Worm (Caenorhabditis elegans) whole organism, L3 larva: ENCODE measurements around the gene H06I04.3.

Source experiments
- R02D3.7 ChIP-seq: fragments of 150-350 bp; optimal IDR thresholded peaks from 2 replicates; lab custom pipeline; 2014; ENCODE audit warnings: missing biosample characterization, missing genetic modification characterization
- ZK546.5 ChIP-seq: sonication (generic microtip); optimal IDR thresholded peaks from 2 replicates; lab custom pipeline; 2017; ENCODE audit warnings: missing biosample characterization, missing genetic modification characterization
- aly-2 ChIP-seq: fragments of 150-350 bp; optimal IDR thresholded peaks from 2 replicates; lab custom pipeline; 2014; ENCODE audit warnings: missing biosample characterization, missing genetic modification characterization
- ceh-16 ChIP-seq: sonication (generic microtip); optimal IDR thresholded peaks from 2 replicates; lab custom pipeline; 2017; ENCODE audit warnings: missing biosample characterization, missing genetic modification characterization
- ceh-28 ChIP-seq: fragments of 150-350 bp; optimal IDR thresholded peaks from 2 replicates; lab custom pipeline; 2014; ENCODE audit warnings: missing biosample characterization, missing genetic modification reagents, missing genetic modification characterization
- ceh-82 ChIP-seq: fragments of 150-350 bp; optimal IDR thresholded peaks from 2 replicates; lab custom pipeline; 2014; ENCODE audit warnings: missing biosample characterization, missing genetic modification characterization
- ceh-9 ChIP-seq: sonication (generic microtip); optimal IDR thresholded peaks from 2 replicates; lab custom pipeline; 2018; ENCODE audit warnings: missing biosample characterization, missing genetic modification characterization
- daf-12 ChIP-seq: fragments of 150-350 bp; optimal IDR thresholded peaks from 2 replicates; lab custom pipeline; 2014; ENCODE audit warnings: missing biosample characterization, missing genetic modification reagents, missing genetic modification characterization
- egl-27 ChIP-seq: sonication (generic microtip); optimal IDR thresholded peaks from 4 replicates; lab custom pipeline; 2017; ENCODE audit warnings: missing biosample characterization, missing genetic modification reagents, missing genetic modification characterization
- egl-5 ChIP-seq: fragments of 150-350 bp; optimal IDR thresholded peaks from 2 replicates; lab custom pipeline; 2017; ENCODE audit warnings: missing biosample characterization, missing genetic modification reagents, missing genetic modification characterization, inconsistent platforms
- elt-1 ChIP-seq: fragments of 150-350 bp; optimal IDR thresholded peaks from 2 replicates; lab custom pipeline; 2014; ENCODE audit warnings: missing biosample characterization, missing genetic modification characterization
- elt-2 ChIP-seq: sonication (generic microtip); optimal IDR thresholded peaks from 2 replicates; lab custom pipeline; 2016; ENCODE audit warnings: missing genetic modification reagents, mild to moderate bottlenecking, missing genetic modification characterization, missing compliant biosample characterization
- eor-1 ChIP-seq, 2 experiments: fragments of 150-350 bp; optimal IDR thresholded peaks; 2 replicates each; lab custom pipeline; 2014 to 2018; ENCODE audit warnings: missing biosample characterization in 2 of 2, missing genetic modification characterization in 2 of 2
- fkh-10 ChIP-seq: sonication (generic microtip); optimal IDR thresholded peaks from 2 replicates; lab custom pipeline; 2017; ENCODE audit warnings: missing biosample characterization, missing genetic modification reagents, missing genetic modification characterization
- fkh-2 ChIP-seq: fragments of 150-350 bp; optimal IDR thresholded peaks from 2 replicates; lab custom pipeline; 2014; ENCODE audit warnings: missing biosample characterization, missing genetic modification reagents, missing genetic modification characterization
- fos-1 ChIP-seq: fragments of 150-350 bp; optimal IDR thresholded peaks from 2 replicates; lab custom pipeline; 2014; ENCODE audit warnings: missing biosample characterization, missing genetic modification characterization
- jun-1 ChIP-seq: fragments of 150-350 bp; optimal IDR thresholded peaks from 2 replicates; lab custom pipeline; 2014; ENCODE audit warnings: missing biosample characterization, missing genetic modification reagents, missing genetic modification characterization
- lin-15B ChIP-seq: fragments of 150-350 bp; optimal IDR thresholded peaks from 2 replicates; lab custom pipeline; 2014; ENCODE audit warnings: missing biosample characterization, missing genetic modification characterization
- lin-39 ChIP-seq: fragments of 150-350 bp; optimal IDR thresholded peaks from 2 replicates; lab custom pipeline; 2018; ENCODE audit warnings: missing biosample characterization, missing genetic modification reagents, missing genetic modification characterization
- lsy-12 ChIP-seq: sonication (generic microtip); optimal IDR thresholded peaks from 2 replicates; lab custom pipeline; 2016; ENCODE audit warnings: mild to moderate bottlenecking, missing genetic modification characterization, missing compliant biosample characterization
- mdl-1 ChIP-seq: fragments of 150-350 bp; optimal IDR thresholded peaks from 2 replicates; lab custom pipeline; 2014; ENCODE audit warnings: missing biosample characterization, missing genetic modification characterization
- mml-1 ChIP-seq: fragments of 150-350 bp; sonication (generic microtip); optimal IDR thresholded peaks from 3 replicates; lab custom pipeline; 2014; ENCODE audit warnings: missing biosample characterization, missing genetic modification characterization
- nhr-11 ChIP-seq: fragments of 150-350 bp; optimal IDR thresholded peaks from 2 replicates; lab custom pipeline; 2014; ENCODE audit warnings: missing biosample characterization, missing genetic modification characterization
- nhr-12 ChIP-seq: fragments of 150-350 bp; optimal IDR thresholded peaks from 2 replicates; lab custom pipeline; 2014; ENCODE audit warnings: missing biosample characterization, missing genetic modification characterization
- nhr-23 ChIP-seq: fragments of 150-350 bp; optimal IDR thresholded peaks from 2 replicates; lab custom pipeline; 2014; ENCODE audit warnings: missing biosample characterization, missing genetic modification reagents, missing genetic modification characterization
- nhr-237 ChIP-seq: fragments of 150-350 bp; optimal IDR thresholded peaks from 2 replicates; lab custom pipeline; 2014; ENCODE audit warnings: missing biosample characterization, missing genetic modification characterization
- nhr-28 ChIP-seq: fragments of 150-350 bp; optimal IDR thresholded peaks from 2 replicates; lab custom pipeline; 2014; ENCODE audit warnings: missing biosample characterization, missing genetic modification characterization
- nhr-43 ChIP-seq: sonication (generic microtip); optimal IDR thresholded peaks from 2 replicates; lab custom pipeline; 2016; ENCODE audit warnings: mild to moderate bottlenecking, missing genetic modification characterization, missing compliant biosample characterization; ENCODE audit not compliant: poor library complexity, severe bottlenecking
- nhr-67 ChIP-seq: fragments of 150-350 bp; optimal IDR thresholded peaks from 2 replicates; lab custom pipeline; 2014; ENCODE audit warnings: missing biosample characterization, missing genetic modification characterization
- nhr-77 ChIP-seq: fragments of 150-350 bp; optimal IDR thresholded peaks from 2 replicates; lab custom pipeline; 2014; ENCODE audit warnings: missing biosample characterization, missing genetic modification characterization
- pha-4 ChIP-seq: fragments of 150-350 bp; optimal IDR thresholded peaks from 2 replicates; lab custom pipeline; 2014; ENCODE audit warnings: missing biosample characterization, missing genetic modification reagents, missing genetic modification characterization
- skn-1 ChIP-seq: fragments of 150-350 bp; optimal IDR thresholded peaks from 2 replicates; lab custom pipeline; 2014; ENCODE audit warnings: missing biosample characterization, missing genetic modification characterization
- tbx-2 ChIP-seq: sonication (generic microtip); optimal IDR thresholded peaks from 2 replicates; lab custom pipeline; 2016; ENCODE audit warnings: mild to moderate bottlenecking, missing genetic modification characterization, missing compliant biosample characterization
- unc-62 ChIP-seq: fragments of 150-350 bp; sonication (generic microtip); optimal IDR thresholded peaks from 4 replicates; lab custom pipeline; 2014; ENCODE audit warnings: missing biosample characterization, missing genetic modification reagents, missing genetic modification characterization
- zag-1 ChIP-seq: fragments of 150-350 bp; optimal IDR thresholded peaks from 2 replicates; lab custom pipeline; 2014; ENCODE audit warnings: missing biosample characterization, missing genetic modification characterization
- ztf-4 ChIP-seq: fragments of 150-350 bp; optimal IDR thresholded peaks from 2 replicates; lab custom pipeline; 2014; ENCODE audit warnings: missing biosample characterization, missing genetic modification characterization

The H06I04.3 gene

DNA sequence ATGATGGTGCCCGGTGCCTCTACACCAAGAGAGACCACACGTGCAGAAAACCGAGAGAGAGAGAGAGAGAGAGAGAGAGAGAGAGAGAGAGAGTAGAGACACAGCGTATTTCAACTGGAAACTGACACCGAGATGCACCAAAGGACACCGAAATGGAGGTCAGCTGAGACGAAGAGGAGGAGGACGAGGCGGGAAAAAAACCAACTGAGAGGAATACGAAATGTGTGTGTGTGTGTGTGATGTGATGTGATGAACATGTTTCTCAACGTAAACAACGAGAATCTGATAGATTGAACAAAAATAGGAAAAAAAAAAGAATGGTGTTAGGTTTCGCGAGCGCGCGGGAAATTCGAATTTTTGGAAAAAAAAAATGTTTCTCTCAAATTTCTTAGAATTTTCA is 33.0 kb upstream of the H06I04.3 start (continued):
- no peak for TF ChIP-seq nhr-43 (tag; lab: Kevin White, UChicago)

DNA sequence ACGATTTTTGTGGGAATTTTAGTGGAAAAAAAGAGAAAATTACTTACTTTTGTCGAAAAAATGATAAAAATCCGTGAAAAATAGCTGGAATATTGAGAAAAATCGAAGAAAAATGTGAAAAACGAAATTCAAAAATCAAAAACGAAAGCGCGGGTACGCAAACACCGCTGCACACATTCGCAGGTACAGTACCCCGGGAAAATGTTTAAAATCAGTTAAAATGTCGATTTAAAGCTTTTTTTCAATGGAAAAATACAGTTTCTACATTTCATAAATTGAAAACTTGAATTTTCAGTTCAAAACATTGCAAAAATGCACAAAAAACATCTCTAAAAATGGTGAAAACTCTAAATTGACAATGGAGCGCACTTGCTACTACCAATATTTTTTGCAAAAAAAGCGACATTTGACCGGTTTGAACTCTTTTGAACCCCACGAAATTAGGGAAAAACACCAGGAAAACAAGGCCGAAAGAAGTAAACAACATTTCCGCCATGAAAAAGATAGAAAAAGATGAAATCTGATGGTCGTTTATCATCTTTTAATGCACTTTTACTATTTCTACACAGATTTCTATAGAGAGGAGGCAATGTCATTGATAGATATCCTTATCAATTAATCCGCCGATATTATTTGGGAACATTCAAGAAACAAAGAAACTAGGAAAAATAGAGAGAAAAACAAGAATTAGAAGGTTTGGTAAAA is 29.4 kb upstream of the H06I04.3 start, which contains the start of gene daf-2:
TSS of gene daf-2 (minus strand) at position 112 of the 705 bp plus-strand sequence.
- no peak for TF ChIP-seq zag-1 (tag; lab: Kevin White, UChicago)
- TF ChIP-seq mdl-1 (tag; lab: Kevin White, UChicago): no peak
- TF ChIP-seq ceh-82 (tag; lab: Kevin White, UChicago): no peak
- no peak for TF ChIP-seq ceh-16 (tag; lab: Kevin White, UChicago)
- TF ChIP-seq ceh-28 (tag; lab: Kevin White, UChicago): no peak
- TF ChIP-seq nhr-67 (tag; lab: Kevin White, UChicago): no peak
- no peak for TF ChIP-seq egl-27 (tag; lab: Kevin White, UChicago)
- TF ChIP-seq ZK546.5 (tag; lab: Kevin White, UChicago): no peak
- TF ChIP-seq nhr-237: no peak
- no peak for TF ChIP-seq nhr-23 (tag; lab: Kevin White, UChicago)
- no peak for TF ChIP-seq nhr-28 (tag; lab: Kevin White, UChicago)

DNA sequence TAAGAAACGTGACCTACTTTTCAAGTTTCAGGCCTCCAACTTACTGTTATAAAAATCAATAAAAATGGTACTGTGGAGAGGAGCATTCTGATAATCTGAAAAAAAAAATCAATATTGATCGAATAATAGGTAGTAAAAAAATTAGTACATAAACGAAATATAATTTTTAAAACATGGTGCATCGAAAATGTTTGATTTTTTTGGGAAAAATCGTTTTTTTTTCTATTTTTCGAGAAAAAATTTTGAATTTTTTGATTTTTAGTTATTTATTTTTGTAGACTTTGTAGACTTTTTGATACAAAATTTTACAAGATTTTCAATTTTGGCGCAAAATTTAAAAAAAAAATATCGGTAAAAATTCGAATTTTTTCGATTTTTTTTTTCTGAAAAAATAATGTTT is 23.3 kb upstream of the H06I04.3 start, which contains the start of gene cutl-25:
TSS of gene cutl-25 (minus strand) at position 101 of the 400 bp plus-strand sequence.
- no peak for TF ChIP-seq fkh-10 (GFP tag; lab: Kevin White, UChicago)
- TF ChIP-seq ceh-9 (tag; lab: Kevin White, UChicago): no peak
- no peak for TF ChIP-seq pha-4 (tag; lab: Kevin White, UChicago)
- no peak for TF ChIP-seq fkh-2 (tag; lab: Kevin White, UChicago)
- TF ChIP-seq nhr-23 (tag; lab: Kevin White, UChicago): no peak
- no peak for TF ChIP-seq elt-2 (tag; lab: Kevin White, UChicago)
- no peak for TF ChIP-seq eor-1 (tag; optimal IDR thresholded peaks at IDR 0.05; lab: Kevin White, UChicago)

DNA sequence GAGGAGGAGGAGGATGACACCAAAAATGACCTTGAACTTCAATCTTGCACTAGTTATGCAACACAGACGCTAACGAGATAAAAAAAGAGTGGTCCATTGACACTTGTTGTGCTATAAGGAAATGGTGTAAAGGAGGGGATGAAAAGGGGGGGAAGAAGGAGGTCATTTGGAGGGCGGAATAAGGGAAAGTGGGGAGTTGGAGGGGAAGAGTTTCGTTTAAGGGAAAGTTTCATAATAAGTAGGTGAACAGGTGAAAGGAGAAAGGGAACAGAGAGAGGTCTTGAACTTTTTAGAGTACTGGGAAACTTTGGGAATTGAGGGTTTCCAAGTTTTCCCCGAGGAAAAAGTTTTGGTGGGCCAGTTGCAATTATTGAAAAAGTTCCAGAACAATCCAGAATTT is 22.4 kb upstream of the H06I04.3 start:
- no peak for TF ChIP-seq nhr-11
- TF ChIP-seq nhr-77 (tag; lab: Kevin White, UChicago): no peak
- TF ChIP-seq tbx-2 (tag; lab: Kevin White, UChicago): no peak
- no peak for TF ChIP-seq jun-1 (tag; lab: Kevin White, UChicago)
- no peak for TF ChIP-seq mml-1 (tag; lab: Kevin White, UChicago)
- TF ChIP-seq nhr-12: no peak
- TF ChIP-seq skn-1 (tag; lab: Kevin White, UChicago): no peak
- TF ChIP-seq nhr-23 (tag; lab: Kevin White, UChicago): no peak
- no peak for TF ChIP-seq elt-2 (tag; lab: Kevin White, UChicago)
- no peak for TF ChIP-seq egl-27 (tag; lab: Kevin White, UChicago)
- TF ChIP-seq lin-15B (tag; lab: Kevin White, UChicago): no peak
- TF ChIP-seq mdl-1 (tag; lab: Kevin White, UChicago): no peak

DNA sequence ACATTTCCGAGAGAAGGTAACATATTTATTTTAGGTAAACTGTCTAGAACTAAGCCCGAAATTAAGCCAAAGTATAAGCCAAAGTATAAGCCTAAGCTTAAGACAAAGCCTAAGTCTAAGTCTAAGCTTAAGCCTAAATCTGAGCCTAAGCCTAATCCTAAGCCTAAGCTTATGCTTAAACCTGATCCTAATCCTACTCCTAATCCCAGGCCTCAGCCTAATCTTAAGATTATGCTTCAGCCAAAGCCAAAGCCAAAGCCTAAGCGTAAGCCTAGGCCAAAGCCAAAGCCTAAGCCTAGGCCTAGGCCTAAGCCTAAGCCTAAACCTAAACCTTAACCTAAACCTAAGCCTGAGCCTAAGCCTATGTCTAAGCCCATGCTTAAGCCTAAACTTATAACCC is 14.4 kb upstream of the H06I04.3 start:
- no peak for TF ChIP-seq daf-12 (tag; lab: Kevin White, UChicago)
- no peak for TF ChIP-seq egl-5 (tag; lab: Kevin White, UChicago)
- no peak for TF ChIP-seq nhr-11

DNA sequence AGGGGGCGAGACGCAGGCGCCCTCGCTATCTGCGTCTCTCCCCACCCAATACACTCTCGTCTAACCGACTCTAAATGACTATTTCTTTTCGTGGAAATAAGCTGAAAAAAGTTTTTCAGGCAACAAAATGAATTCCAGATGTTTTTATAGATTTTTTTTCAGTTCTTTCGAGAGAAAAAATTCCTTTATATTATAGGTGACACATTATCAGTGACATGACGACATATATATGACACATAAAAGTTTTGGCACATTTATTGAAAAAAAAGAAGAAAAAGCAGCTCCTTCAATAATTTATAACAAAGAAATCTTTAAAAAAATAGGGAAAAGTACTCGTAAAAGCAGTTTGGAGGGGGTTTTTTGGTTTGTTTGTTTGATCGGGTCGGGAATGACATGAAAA is 10.1 kb upstream of the H06I04.3 start, which contains the start of gene fipr-29:
TSS of gene fipr-29 (minus strand) at position 101 of the 400 bp plus-strand sequence.
- TF ChIP-seq R02D3.7 (tag; lab: Kevin White, UChicago): no peak
- no peak for TF ChIP-seq lsy-12 (tag; lab: Kevin White, UChicago)
- no peak for TF ChIP-seq lin-39
- no peak for TF ChIP-seq zag-1 (tag; lab: Kevin White, UChicago)
- TF ChIP-seq mml-1 (tag; lab: Kevin White, UChicago): no peak
- no peak for TF ChIP-seq egl-5 (tag; lab: Kevin White, UChicago)
- TF ChIP-seq aly-2 (tag; lab: Kevin White, UChicago): no peak
- no peak for TF ChIP-seq fos-1 (tag; lab: Kevin White, UChicago)
- TF ChIP-seq elt-1 (tag; lab: Kevin White, UChicago): no peak
- no peak for TF ChIP-seq nhr-43 (tag; lab: Kevin White, UChicago)
- no peak for TF ChIP-seq eor-1 (tag; optimal IDR thresholded peaks at IDR 0.05; lab: Kevin White, UChicago)
- no peak for TF ChIP-seq pha-4 (tag; lab: Kevin White, UChicago)
- TF ChIP-seq ceh-9 (tag; lab: Kevin White, UChicago): no peak
- TF ChIP-seq ztf-4 (tag; lab: Kevin White, UChicago): no peak
- no peak for TF ChIP-seq skn-1 (tag; lab: Kevin White, UChicago)
- TF ChIP-seq nhr-77 (tag; lab: Kevin White, UChicago): no peak
- no peak for TF ChIP-seq unc-62 (GFP tag; lab: Kevin White, UChicago)
- no peak for TF ChIP-seq nhr-12
- TF ChIP-seq daf-12 (tag; lab: Kevin White, UChicago): no peak
